Worm (Caenorhabditis elegans): ENCODE measurements around the gene eel-1.

Gene eel-1

ce11 chrIV:2993278-2993899 is 56.5 kb downstream of the eel-1 start (continued):
- no peak for TF ChIP-seq attf-3 (GFP tag; conservative IDR thresholded peaks at IDR 0.05)
- no peak for TF ChIP-seq ama-1 (optimal IDR thresholded peaks at IDR 0.05)
- peak in 1 of 2 experiments; percentile 6 for TF ChIP-seq ama-1 (GFP tag; optimal IDR thresholded peaks at IDR 0.05)
- peak; percentile 83 for TF ChIP-seq egrh-3 (GFP tag; IDR thresholded peaks at IDR 0.05)
- no peak for TF ChIP-seq Y56A3A.18 (GFP tag; IDR thresholded peaks at IDR 0.05)
- peak; percentile 92 for TF ChIP-seq madf-10 (tag; optimal IDR thresholded peaks at IDR 0.05)
- TF ChIP-seq efl-1 (GFP tag; optimal IDR thresholded peaks at IDR 0.05), result no peak
- no peak for TF ChIP-seq xnd-1 (tag; optimal IDR thresholded peaks at IDR 0.05)
- no peak for TF ChIP-seq dpff-1 (tag; optimal IDR thresholded peaks at IDR 0.05)
- TF ChIP-seq C06A6.2 (GFP tag; conservative IDR thresholded peaks at IDR 0.05), result no peak
- TF ChIP-seq rec-8 (tag; optimal IDR thresholded peaks at IDR 0.05), result no peak
- no peak for TF ChIP-seq fkh-3 (tag; optimal IDR thresholded peaks at IDR 0.05)
- TF ChIP-seq lsy-27 (tag; optimal IDR thresholded peaks at IDR 0.05; ENCODE audit: borderline replicate concordance, insufficient read depth), result no peak
- TF ChIP-seq die-1 (tag; optimal IDR thresholded peaks at IDR 0.05), result no peak
- TF ChIP-seq K12H6.12 (tag; optimal IDR thresholded peaks at IDR 0.05), result peak; percentile 93
- TF ChIP-seq sea-2 (GFP tag; IDR thresholded peaks at IDR 0.05), result no peak
- no peak for TF ChIP-seq sdz-38 (tag; optimal IDR thresholded peaks at IDR 0.05)
- peak; percentile 0 for TF ChIP-seq ztf-26 (tag; optimal IDR thresholded peaks at IDR 0.05)
- no peak for TF ChIP-seq B0261.1 (tag; optimal IDR thresholded peaks at IDR 0.05)
- TF ChIP-seq snpc-1.3 (tag; optimal IDR thresholded peaks at IDR 0.05; ENCODE audit: insufficient read depth), result no peak
- peak; percentile 56 for TF ChIP-seq mcd-1 (GFP tag; IDR thresholded peaks at IDR 0.05)
- no peak for TF ChIP-seq lir-1 (GFP tag; conservative IDR thresholded peaks at IDR 0.05)
- TF ChIP-seq K11D2.4 (GFP tag; IDR thresholded peaks at IDR 0.05), result peak; percentile 9; the same call in 1 of the 2 replicates
- no peak for TF ChIP-seq pbrm-1 (GFP tag; IDR thresholded peaks at IDR 0.05)
- no peak for TF ChIP-seq Y95B8A.8 (GFP tag; IDR thresholded peaks at IDR 0.05)
- TF ChIP-seq nfyb-1 (GFP tag; IDR thresholded peaks at IDR 0.05), result 0 out of 2 replicates have a peak, but pooled peaks have one; percentile 61
- TF ChIP-seq egl-18 (GFP tag; IDR thresholded peaks at IDR 0.05), result no peak
- no peak for TF ChIP-seq bed-1 (GFP tag; IDR thresholded peaks at IDR 0.05)
- no peak for TF ChIP-seq pha-4 (tag; optimal IDR thresholded peaks at IDR 0.05)
- no peak for TF ChIP-seq akir-1 (GFP tag; optimal IDR thresholded peaks at IDR 0.05)
- no peak for TF ChIP-seq egl-44 (GFP tag; IDR thresholded peaks at IDR 0.05)
- no peak for TF ChIP-seq ztf-18 (tag; optimal IDR thresholded peaks at IDR 0.05)
- TF ChIP-seq ztf-28 (GFP tag; IDR thresholded peaks at IDR 0.05), result no peak
- TF ChIP-seq F52B5.7 (tag; optimal IDR thresholded peaks at IDR 0.05), result peak; percentile 6
- no peak for TF ChIP-seq nfya-1 (tag; optimal IDR thresholded peaks at IDR 0.05; ENCODE audit: borderline replicate concordance, insufficient read depth)
- no peak for TF ChIP-seq him-1 (tag; optimal IDR thresholded peaks at IDR 0.05)
- TF ChIP-seq lin-40 (tag; optimal IDR thresholded peaks at IDR 0.05), result no peak
- TF ChIP-seq aptf-3 (GFP tag; IDR thresholded peaks at IDR 0.05), result no peak
- no peak for TF ChIP-seq snpc-4 (GFP tag; optimal IDR thresholded peaks at IDR 0.05)
- TF ChIP-seq snpc-4 (tag; optimal IDR thresholded peaks at IDR 0.05), result no peak
- TF ChIP-seq B0035.1 (tag; optimal IDR thresholded peaks at IDR 0.05), result no peak
- no peak for TF ChIP-seq let-526 (GFP tag; IDR thresholded peaks at IDR 0.05)
- TF ChIP-seq D2030.7 (GFP tag; IDR thresholded peaks at IDR 0.05), result no peak
- TF ChIP-seq F57C9.4 (tag; optimal IDR thresholded peaks at IDR 0.05), result no peak
- no peak for TF ChIP-seq hmg-20 (GFP tag; IDR thresholded peaks at IDR 0.05)
- TF ChIP-seq ceh-79 (tag; optimal IDR thresholded peaks at IDR 0.05), result no peak
- no peak for TF ChIP-seq ekl-4 (GFP tag; IDR thresholded peaks at IDR 0.05)
- TF ChIP-seq nhr-90 (tag; optimal IDR thresholded peaks at IDR 0.05), result no peak
- no peak for TF ChIP-seq ccch-3 (GFP tag; optimal IDR thresholded peaks at IDR 0.05)

Measured in whole organism, young adult.